Worm (Caenorhabditis elegans) whole organism, L2 larva: ENCODE results near the gene col-78.

Source experiments
- alr-1 ChIP-seq: fragments of 150-350 bp; optimal IDR thresholded peaks from 2 replicates; lab custom pipeline; 2014; ENCODE audit warnings: missing biosample characterization, missing genetic modification characterization
- ama-1 ChIP-seq: fragments of 150-350 bp; optimal IDR thresholded peaks from 2 replicates; lab custom pipeline; 2018; ENCODE audit warnings: inconsistent platforms
- egl-27 ChIP-seq: sonication (generic microtip); optimal IDR thresholded peaks from 3 replicates; lab custom pipeline; 2017; ENCODE audit warnings: missing biosample characterization, missing genetic modification reagents, missing genetic modification characterization
- mbf-1 ChIP-seq: sonication (generic microtip); optimal IDR thresholded peaks from 2 replicates; lab custom pipeline; 2017; ENCODE audit warnings: missing biosample characterization, missing genetic modification characterization
- nhr-11 ChIP-seq: fragments of 150-350 bp; optimal IDR thresholded peaks from 2 replicates; lab custom pipeline; 2014; ENCODE audit warnings: missing biosample characterization, missing genetic modification characterization
- nhr-12 ChIP-seq: fragments of 150-350 bp; optimal IDR thresholded peaks from 2 replicates; lab custom pipeline; 2014; ENCODE audit warnings: missing biosample characterization, missing genetic modification characterization
- nhr-129 ChIP-seq: fragments of 150-350 bp; optimal IDR thresholded peaks from 2 replicates; lab custom pipeline; 2014; ENCODE audit warnings: missing biosample characterization, missing genetic modification characterization
- nhr-25 ChIP-seq: fragments of 150-350 bp; sonication (generic microtip); optimal IDR thresholded peaks from 3 replicates; lab custom pipeline; 2014; ENCODE audit warnings: missing biosample characterization, missing genetic modification characterization
- sem-4 ChIP-seq: fragments of 150-350 bp; optimal IDR thresholded peaks from 2 replicates; lab custom pipeline; 2014; ENCODE audit warnings: missing biosample characterization, missing genetic modification reagents, missing genetic modification characterization
- zag-1 ChIP-seq: fragments of 150-350 bp; optimal IDR thresholded peaks from 2 replicates; lab custom pipeline; 2014; ENCODE audit warnings: missing biosample characterization, missing genetic modification characterization
- ztf-11 ChIP-seq: sonication (generic microtip); optimal IDR thresholded peaks from 2 replicates; lab custom pipeline; 2017; ENCODE audit warnings: missing biosample characterization, missing genetic modification characterization

ce11 chrII:9167730-9168129, 15.4 kb downstream of the col-78 start, which contains the start of gene T23G7.3:
- TF ChIP-seq ama-1 (lab: Kevin White, UChicago) (no peak), nhr-129 (no peak), nhr-25 (tag; lab: Kevin White, UChicago) (no peak), mbf-1 (no peak), ztf-11 (tag; lab: Kevin White, UChicago) (no peak), zag-1 (tag; lab: Kevin White, UChicago) (no peak), sem-4 (tag; lab: Kevin White, UChicago) (no peak), alr-1 (no peak), nhr-12 (no peak), egl-27 (tag; lab: Kevin White, UChicago) (no peak), nhr-11 (no peak)
